Worm (Caenorhabditis elegans): ENCODE measurements around the gene C46C2.2.
A peak's percentile ranks its signal among the peaks of the same experiment; 100 is the strongest.

C46C2.2 gene

ce11 chrIV:9217426-9217825, at the start of gene C46C2.2:
Gene C46C2.2 (plus strand): TSS chrIV:9217726.
- TF ChIP-seq ztf-11 (tag; optimal IDR thresholded peaks at IDR 0.05) (no peak), snpc-4 (tag; optimal IDR thresholded peaks at IDR 0.05) (no peak), nhr-43 (tag; optimal IDR thresholded peaks at IDR 0.05; ENCODE audit: poor library complexity, severe bottlenecking) (no peak), unc-62 (GFP tag; optimal IDR thresholded peaks at IDR 0.05) (no peak), nhr-11 (tag; optimal IDR thresholded peaks at IDR 0.05) (no peak), ceh-28 (tag; optimal IDR thresholded peaks at IDR 0.05) (no peak), nhr-28 (tag; optimal IDR thresholded peaks at IDR 0.05) (no peak), lsy-12 (tag; optimal IDR thresholded peaks at IDR 0.05) (no peak), skn-1 (tag; optimal IDR thresholded peaks at IDR 0.05) (no peak), daf-12 (tag; optimal IDR thresholded peaks at IDR 0.05) (no peak), ama-1 (optimal IDR thresholded peaks at IDR 0.05) (no peak), mdl-1 (tag; optimal IDR thresholded peaks at IDR 0.05) (no peak), nhr-237 (tag; optimal IDR thresholded peaks at IDR 0.05) (no peak), jun-1 (tag; optimal IDR thresholded peaks at IDR 0.05) (no peak), ceh-82 (tag; optimal IDR thresholded peaks at IDR 0.05) (no peak)

DNA sequence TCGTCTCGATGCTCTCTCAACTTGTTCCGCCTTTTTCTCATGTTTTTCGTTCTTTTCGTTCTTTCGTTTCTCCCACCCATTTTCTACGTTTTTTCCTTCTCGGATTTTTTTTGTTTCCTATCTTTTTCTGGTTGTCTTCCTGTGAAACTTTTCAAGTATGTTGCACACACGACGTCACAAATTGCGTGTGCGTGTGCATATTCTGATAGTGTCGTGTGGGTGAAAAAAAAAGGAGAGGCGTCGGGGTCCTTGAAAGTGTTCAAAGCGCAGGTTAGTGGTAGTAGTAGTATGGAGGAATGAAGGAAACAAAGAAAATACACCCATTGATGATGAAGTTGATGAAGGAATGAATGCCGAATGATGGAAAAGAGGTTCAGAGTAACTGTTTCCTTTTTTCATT, 47.8 kb upstream of the C46C2.2 start:
- no peak for TF ChIP-seq ZK546.5 (tag; optimal IDR thresholded peaks at IDR 0.05)
- TF ChIP-seq nhr-12 (tag; optimal IDR thresholded peaks at IDR 0.05) = no peak
- peak; percentile 33 for TF ChIP-seq fkh-10 (GFP tag; optimal IDR thresholded peaks at IDR 0.05)
- no peak for TF ChIP-seq sea-2 (GFP tag; optimal IDR thresholded peaks at IDR 0.05)

- TF ChIP-seq skn-1 (tag; optimal IDR thresholded peaks at IDR 0.05) (no peak), lsy-12 (tag; optimal IDR thresholded peaks at IDR 0.05) (no peak), snpc-4 (tag; optimal IDR thresholded peaks at IDR 0.05) (no peak), lin-15B (tag; optimal IDR thresholded peaks at IDR 0.05) (no peak), fkh-10 (GFP tag; optimal IDR thresholded peaks at IDR 0.05) (no peak), nhr-43 (tag; optimal IDR thresholded peaks at IDR 0.05; ENCODE audit: poor library complexity, severe bottlenecking) (no peak), nhr-11 (tag; optimal IDR thresholded peaks at IDR 0.05) (no peak)
These were observed 33.0 kb upstream of the C46C2.2 start, which contains the start of gene C07C7.1 for ce11 chrIV:9184547-9184946. Gene C07C7.1 (plus strand): TSS chrIV:9184847.

ce11 chrIV:9191183-9191582, 26.3 kb upstream of the C46C2.2 start:
- no peak for TF ChIP-seq nhr-237 (tag; optimal IDR thresholded peaks at IDR 0.05)
- TF ChIP-seq snpc-4 (tag; optimal IDR thresholded peaks at IDR 0.05) = no peak
- TF ChIP-seq lin-39 (tag; optimal IDR thresholded peaks at IDR 0.05) = peak; percentile 80
- TF ChIP-seq lsy-12 (tag; optimal IDR thresholded peaks at IDR 0.05) = no peak
- TF ChIP-seq pqm-1 (tag; optimal IDR thresholded peaks at IDR 0.05) = no peak
- no peak for TF ChIP-seq skn-1 (tag; optimal IDR thresholded peaks at IDR 0.05)
- TF ChIP-seq ceh-28 (tag; optimal IDR thresholded peaks at IDR 0.05) = no peak
- no peak for TF ChIP-seq tbx-2 (tag; optimal IDR thresholded peaks at IDR 0.05)
- no peak for TF ChIP-seq eor-1 (tag; optimal IDR thresholded peaks at IDR 0.05)
- no peak for TF ChIP-seq ztf-4 (tag; optimal IDR thresholded peaks at IDR 0.05)
- TF ChIP-seq elt-2 (tag; optimal IDR thresholded peaks at IDR 0.05) = no peak
- TF ChIP-seq nhr-43 (tag; optimal IDR thresholded peaks at IDR 0.05; ENCODE audit: poor library complexity, severe bottlenecking) = peak; percentile 59
- no peak for TF ChIP-seq fkh-10 (GFP tag; optimal IDR thresholded peaks at IDR 0.05)
- TF ChIP-seq zag-1 (tag; optimal IDR thresholded peaks at IDR 0.05) = no peak
- TF ChIP-seq nhr-12 (tag; optimal IDR thresholded peaks at IDR 0.05) = no peak
- no peak for TF ChIP-seq elt-1 (tag; optimal IDR thresholded peaks at IDR 0.05)
- TF ChIP-seq nhr-77 (tag; optimal IDR thresholded peaks at IDR 0.05) = no peak
- peak; percentile 50 for TF ChIP-seq nhr-23 (tag; optimal IDR thresholded peaks at IDR 0.05)
- no peak for TF ChIP-seq hmg-11 (tag; optimal IDR thresholded peaks at IDR 0.05)
- no peak for TF ChIP-seq sea-2 (GFP tag; optimal IDR thresholded peaks at IDR 0.05)
- no peak for TF ChIP-seq ceh-16 (tag; optimal IDR thresholded peaks at IDR 0.05)
- TF ChIP-seq fkh-2 (tag; optimal IDR thresholded peaks at IDR 0.05) = no peak
- no peak for TF ChIP-seq egl-27 (tag; optimal IDR thresholded peaks at IDR 0.05)
- TF ChIP-seq ztf-11 (tag; optimal IDR thresholded peaks at IDR 0.05) = no peak
- TF ChIP-seq daf-12 (tag; optimal IDR thresholded peaks at IDR 0.05) = no peak
- peak; percentile 53 for TF ChIP-seq jun-1 (tag; optimal IDR thresholded peaks at IDR 0.05)
- no peak for TF ChIP-seq nhr-28 (tag; optimal IDR thresholded peaks at IDR 0.05)
- no peak for TF ChIP-seq nhr-67 (tag; optimal IDR thresholded peaks at IDR 0.05)
- TF ChIP-seq mdl-1 (tag; optimal IDR thresholded peaks at IDR 0.05) = no peak
- TF ChIP-seq ceh-9 (tag; optimal IDR thresholded peaks at IDR 0.05) = no peak
- no peak for TF ChIP-seq unc-39 (tag; optimal IDR thresholded peaks at IDR 0.05)
- no peak for TF ChIP-seq nhr-11 (tag; optimal IDR thresholded peaks at IDR 0.05)
- TF ChIP-seq elt-3 (tag; optimal IDR thresholded peaks at IDR 0.05) = no peak
- peak; percentile 78 for TF ChIP-seq pha-4 (tag; optimal IDR thresholded peaks at IDR 0.05)
- TF ChIP-seq nhr-25 (tag; optimal IDR thresholded peaks at IDR 0.05) = peak; percentile 39
- TF ChIP-seq fos-1 (tag; optimal IDR thresholded peaks at IDR 0.05) = no peak
- TF ChIP-seq nhr-76 (tag; optimal IDR thresholded peaks at IDR 0.05) = no peak
- peak; percentile 30 for TF ChIP-seq lin-15B (tag; optimal IDR thresholded peaks at IDR 0.05)
- TF ChIP-seq egl-5 (tag; optimal IDR thresholded peaks at IDR 0.05) = peak; percentile 41
- TF ChIP-seq mml-1 (tag; optimal IDR thresholded peaks at IDR 0.05) = no peak
- TF ChIP-seq ZK546.5 (tag; optimal IDR thresholded peaks at IDR 0.05) = no peak
